Worm (Caenorhabditis elegans): ENCODE measurements around the gene irld-49.
A peak's percentile ranks its signal among the peaks of the same experiment; 100 is the strongest.

irld-49 gene

ce11 chrII:2985935-2986498 is 42.0 kb downstream of the irld-49 start:
- TF ChIP-seq nhr-11 (tag; optimal IDR thresholded peaks at IDR 0.05) (no peak), lin-13 (GFP tag; optimal IDR thresholded peaks at IDR 0.05) (no peak), unc-55 (GFP tag; optimal IDR thresholded peaks at IDR 0.05) (no peak), ama-1 (optimal IDR thresholded peaks at IDR 0.05) (no peak)

DNA sequence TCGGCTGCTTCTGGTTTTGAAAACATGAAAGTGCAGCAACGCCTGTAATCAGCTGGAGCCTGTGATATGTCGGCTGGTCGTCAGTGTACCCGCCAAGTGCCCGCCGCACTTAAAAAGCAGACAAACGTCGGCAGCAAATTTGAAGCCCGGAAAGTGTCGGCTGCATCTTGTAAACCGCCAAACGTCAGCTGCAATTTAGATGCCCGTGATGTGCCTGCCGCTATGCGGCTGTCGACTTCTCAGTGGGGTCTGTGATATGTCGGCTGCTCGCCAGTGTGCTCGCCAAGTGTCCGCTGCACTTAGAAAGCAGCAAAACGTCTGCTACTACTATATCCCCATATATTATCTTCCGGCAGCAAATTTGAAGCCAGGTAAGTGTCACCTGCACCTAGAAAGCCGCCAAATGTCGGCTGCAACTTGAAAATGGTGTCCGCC is 43.2 kb downstream of the irld-49 start:
- TF ChIP-seq Y55F3AM.14 (GFP tag; optimal IDR thresholded peaks at IDR 0.05) (peak; percentile 22), ceh-16 (tag; optimal IDR thresholded peaks at IDR 0.05) (no peak), nhr-237 (tag; optimal IDR thresholded peaks at IDR 0.05) (no peak), snpc-4 (tag; optimal IDR thresholded peaks at IDR 0.05) (peak; percentile 52), lin-13 (GFP tag; optimal IDR thresholded peaks at IDR 0.05) (peak; percentile 3)

ce11 chrII:2987854-2988350 is 43.9 kb downstream of the irld-49 start, which contains the start of gene lido-7:
TSS of gene lido-7 (plus strand) at chrII:2988300.
- TF ChIP-seq gmeb-1 (tag; optimal IDR thresholded peaks at IDR 0.05) (peak; percentile 27), nhr-237 (tag; optimal IDR thresholded peaks at IDR 0.05) (no peak), dmd-4 (tag; optimal IDR thresholded peaks at IDR 0.05) (no peak), F13H6.1 (tag; optimal IDR thresholded peaks at IDR 0.05) (peak; percentile 69), mab-5 (tag; optimal IDR thresholded peaks at IDR 0.05) (no peak), ztf-1 (GFP tag; conservative IDR thresholded peaks at IDR 0.05) (no peak), crh-2 (tag; optimal IDR thresholded peaks at IDR 0.05) (peak; percentile 34), fos-1 (tag; optimal IDR thresholded peaks at IDR 0.05) (no peak), unc-55 (GFP tag; optimal IDR thresholded peaks at IDR 0.05) (peak; percentile 41), lsy-2 (tag; optimal IDR thresholded peaks at IDR 0.05) (peak in 1 of 2 experiments; percentile 53), C34F6.9 (tag; optimal IDR thresholded peaks at IDR 0.05) (peak; percentile 23), egl-27 (tag; optimal IDR thresholded peaks at IDR 0.05) (no peak), nhr-129 (tag; optimal IDR thresholded peaks at IDR 0.05) (peak; percentile 42), lin-13 (GFP tag; optimal IDR thresholded peaks at IDR 0.05) (peak; percentile 36), sma-9 (GFP tag; optimal IDR thresholded peaks at IDR 0.05) (peak; percentile 76), sma-9 (tag; optimal IDR thresholded peaks at IDR 0.05) (no peak), ceh-82 (tag; optimal IDR thresholded peaks at IDR 0.05) (no peak)

DNA sequence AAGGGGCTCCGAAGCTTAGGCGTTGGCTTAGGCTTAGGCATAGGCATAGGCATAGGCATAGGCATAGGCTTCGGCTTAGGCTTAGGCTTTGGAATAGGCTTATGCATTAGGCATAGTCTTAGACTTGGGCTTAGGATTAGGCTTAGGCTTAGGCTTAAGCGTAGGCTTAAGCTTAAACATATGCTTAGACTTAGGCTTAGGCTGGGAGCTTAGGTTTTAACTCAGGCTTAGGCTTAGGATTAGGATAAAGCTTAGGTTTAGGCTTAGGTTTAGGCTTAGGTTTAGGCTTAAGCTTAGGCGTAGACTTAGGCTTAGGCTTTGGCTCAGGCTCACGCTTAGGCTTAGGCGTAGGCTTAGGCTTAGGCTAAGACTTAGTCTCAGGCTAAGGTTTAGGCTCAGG is 46.1 kb downstream of the irld-49 start:
- TF ChIP-seq ZK546.5 (tag; optimal IDR thresholded peaks at IDR 0.05) (no peak), sma-3 (GFP tag; optimal IDR thresholded peaks at IDR 0.05) (no peak), sma-9 (GFP tag; optimal IDR thresholded peaks at IDR 0.05) (no peak), sma-9 (tag; optimal IDR thresholded peaks at IDR 0.05) (no peak), nhr-77 (tag; optimal IDR thresholded peaks at IDR 0.05) (no peak), mdl-1 (tag; optimal IDR thresholded peaks at IDR 0.05) (no peak), nhr-12 (tag; optimal IDR thresholded peaks at IDR 0.05) (no peak), ama-1 (optimal IDR thresholded peaks at IDR 0.05) (no peak), dmd-4 (tag; optimal IDR thresholded peaks at IDR 0.05) (no peak)

DNA sequence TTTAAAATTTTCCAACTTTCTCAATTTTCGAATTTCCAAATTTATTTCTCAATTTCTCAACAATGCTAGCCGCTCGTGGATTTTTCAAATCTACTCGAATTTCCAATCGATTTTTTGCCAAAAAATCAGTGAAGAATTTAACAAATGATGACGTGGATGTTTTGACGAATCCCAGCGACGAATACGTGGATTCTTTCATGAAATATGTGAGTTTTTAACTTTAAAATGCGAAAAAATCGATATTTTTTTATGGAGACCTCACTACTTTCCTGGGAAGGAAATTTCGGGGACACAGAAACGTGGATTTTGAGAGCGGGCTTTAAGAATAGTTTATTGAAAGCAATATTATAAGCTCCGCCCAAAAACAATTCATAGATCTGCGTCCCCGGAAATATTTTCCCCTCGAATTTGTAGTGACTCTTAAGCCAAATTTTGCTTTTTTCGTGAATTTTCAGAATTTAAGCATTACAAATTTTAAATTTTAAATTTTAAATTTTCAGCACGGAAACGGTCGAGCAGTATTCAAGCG is 47.6 kb downstream of the irld-49 start, which contains the start of gene K08A2.2:
Gene K08A2.2 (plus strand): TSS at position 51 of the 529 bp plus-strand sequence.
- no peak for TF ChIP-seq ceh-16 (tag; optimal IDR thresholded peaks at IDR 0.05)
- no peak for TF ChIP-seq nhr-77 (tag; optimal IDR thresholded peaks at IDR 0.05)
- peak; percentile 17 for TF ChIP-seq unc-55 (GFP tag; optimal IDR thresholded peaks at IDR 0.05)

DNA sequence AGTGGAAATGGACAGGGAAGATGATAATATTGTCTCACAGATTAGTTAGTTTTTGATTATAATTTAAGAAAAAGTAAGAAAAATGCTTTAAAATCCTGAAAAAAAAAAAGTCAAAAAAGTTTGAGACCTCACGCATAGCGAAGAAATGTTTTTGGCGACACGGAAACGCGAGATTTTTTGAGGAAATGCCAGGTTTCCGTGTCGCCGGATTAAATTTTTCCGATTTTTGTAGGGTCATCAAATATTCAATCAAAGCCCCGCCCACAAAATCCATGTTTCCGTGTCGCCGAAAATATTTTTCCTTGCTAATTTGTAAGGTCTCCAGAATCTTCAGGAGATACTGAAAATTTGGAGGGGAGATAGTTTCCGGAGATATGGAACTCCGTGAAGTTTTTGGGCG is 48.3 kb downstream of the irld-49 start:
- TF ChIP-seq C34F6.9 (tag; optimal IDR thresholded peaks at IDR 0.05): no peak
- no peak for TF ChIP-seq sma-9 (GFP tag; optimal IDR thresholded peaks at IDR 0.05)
- TF ChIP-seq sma-9 (tag; optimal IDR thresholded peaks at IDR 0.05): no peak

DNA sequence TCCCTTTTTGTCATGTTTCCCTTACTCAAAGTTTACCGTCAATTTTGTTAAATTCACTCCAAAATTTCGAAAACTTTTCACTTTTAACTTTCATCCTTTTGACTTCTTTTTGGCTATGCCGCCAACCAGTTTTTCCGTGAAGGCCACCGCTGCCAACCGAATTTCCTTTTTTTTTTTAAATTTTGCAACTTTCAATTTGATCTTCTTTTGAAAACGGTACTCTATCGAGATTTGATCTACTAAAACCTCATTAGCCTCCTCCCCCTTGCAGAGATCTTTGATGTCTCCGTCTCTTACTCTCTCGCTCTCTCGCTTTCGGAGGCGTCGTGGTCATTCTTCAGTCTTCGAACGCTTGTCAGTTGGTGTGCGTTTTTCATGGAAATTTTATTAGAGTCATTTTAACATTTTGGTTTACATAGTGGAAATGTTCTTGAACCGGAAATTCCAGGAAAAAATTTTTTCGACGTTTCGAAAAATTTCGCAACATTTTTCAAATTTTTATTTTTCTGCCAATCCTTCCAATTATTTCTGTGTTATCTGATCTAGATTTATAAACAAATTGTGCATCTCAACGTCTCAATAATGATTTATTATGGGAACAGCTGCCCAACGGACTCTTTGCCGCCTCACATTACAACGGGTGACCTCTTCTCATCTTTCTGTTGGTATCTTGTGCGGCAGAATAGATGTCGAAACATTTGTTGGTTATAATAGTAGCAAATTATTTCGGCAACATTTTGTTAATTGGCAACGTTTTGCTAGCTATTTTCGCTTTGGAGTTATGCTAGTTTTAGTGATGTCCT is 50.8 kb downstream of the irld-49 start:
- no peak for TF ChIP-seq ama-1 (optimal IDR thresholded peaks at IDR 0.05)
- TF ChIP-seq nhr-129 (tag; optimal IDR thresholded peaks at IDR 0.05): peak; percentile 46
- peak; percentile 7 for TF ChIP-seq unc-55 (GFP tag; optimal IDR thresholded peaks at IDR 0.05)
- peak; percentile 17 for TF ChIP-seq sma-9 (GFP tag; optimal IDR thresholded peaks at IDR 0.05)
- no peak for TF ChIP-seq sma-9 (tag; optimal IDR thresholded peaks at IDR 0.05)
- no peak for TF ChIP-seq F13H6.1 (tag; optimal IDR thresholded peaks at IDR 0.05)
- no peak for TF ChIP-seq unc-62 (GFP tag; optimal IDR thresholded peaks at IDR 0.05)
- peak; percentile 44 for TF ChIP-seq mab-5 (tag; optimal IDR thresholded peaks at IDR 0.05)
- TF ChIP-seq nhr-10 (tag; optimal IDR thresholded peaks at IDR 0.05): no peak
- TF ChIP-seq R02D3.7 (tag; optimal IDR thresholded peaks at IDR 0.05): no peak
- TF ChIP-seq ztf-1 (GFP tag; conservative IDR thresholded peaks at IDR 0.05): no peak
- no peak for TF ChIP-seq Y55F3AM.14 (GFP tag; optimal IDR thresholded peaks at IDR 0.05)
- peak in 1 of 2 experiments; percentile 3 for TF ChIP-seq lsy-2 (tag; optimal IDR thresholded peaks at IDR 0.05)
- peak; percentile 86 for TF ChIP-seq blmp-1 (tag; optimal IDR thresholded peaks at IDR 0.05; ENCODE audit: insufficient read depth)
- TF ChIP-seq ceh-16 (tag; optimal IDR thresholded peaks at IDR 0.05): peak; percentile 64
- peak; percentile 43 for TF ChIP-seq nhr-25 (tag; optimal IDR thresholded peaks at IDR 0.05)
